Fruit fly (Drosophila melanogaster) whole organism, embryonic: ENCODE measurements around the gene mRpL15.

Source experiments
- CG10209 ChIP-seq: fragments of 200-800 bp; sonication (Bioruptor generic); optimal IDR thresholded peaks from 3 replicates; lab custom pipeline; 2017; ENCODE audit warnings: missing biosample characterization, mild to moderate bottlenecking, missing genetic modification characterization, missing genetic modification reagents
- CG11247 ChIP-seq: fragments of 200-800 bp; sonication (Bioruptor generic); IDR thresholded peaks from 2 replicates; pipeline ENCODE4 v1.3.6; 2022; ENCODE audit warnings: missing biosample characterization, missing genetic modification characterization
- CG11504 ChIP-seq: fragments of 200-800 bp; sonication (Bioruptor generic); optimal IDR thresholded peaks from 3 replicates; lab custom pipeline; 2019; ENCODE audit warnings: missing biosample characterization, mild to moderate bottlenecking, missing genetic modification characterization, moderate library complexity
- CG12299 ChIP-seq: fragments of 200-800 bp; sonication (Bioruptor generic); optimal IDR thresholded peaks from 2 replicates; lab custom pipeline; 2018; ENCODE audit warnings: missing biosample characterization, mild to moderate bottlenecking, missing genetic modification characterization
- CG12769 ChIP-seq: fragments of 200-800 bp; sonication (Bioruptor generic); optimal IDR thresholded peaks from 2 replicates; lab custom pipeline; 2019; ENCODE audit warnings: missing biosample characterization, mild to moderate bottlenecking, missing genetic modification characterization, moderate library complexity
- CG15479 ChIP-seq: fragments of 200-800 bp; sonication (Bioruptor generic); optimal IDR thresholded peaks from 3 replicates; lab custom pipeline; 2019; ENCODE audit warnings: missing biosample characterization, mild to moderate bottlenecking, missing genetic modification characterization, moderate library complexity
- CG15514 ChIP-seq: fragments of 200-800 bp; sonication (Bioruptor generic); optimal IDR thresholded peaks from 3 replicates; lab custom pipeline; 2017; ENCODE audit warnings: missing biosample characterization, missing genetic modification characterization, mild to moderate bottlenecking, moderate library complexity, missing genetic modification reagents
- CG17385 ChIP-seq: fragments of 200-800 bp; sonication (Bioruptor generic); optimal IDR thresholded peaks from 3 replicates; lab custom pipeline; 2018; ENCODE audit warnings: missing biosample characterization, mild to moderate bottlenecking, missing genetic modification characterization
- CG17612 ChIP-seq: fragments of 200-800 bp; sonication (Bioruptor generic); IDR thresholded peaks from 2 replicates; pipeline ENCODE4 v1.3.6; 2022; ENCODE audit warnings: missing biosample characterization, missing genetic modification characterization
- CG1832 ChIP-seq: fragments of 200-800 bp; sonication (Bioruptor generic); optimal IDR thresholded peaks from 2 replicates; lab custom pipeline; 2017; ENCODE audit warnings: missing biosample characterization, mild to moderate bottlenecking, missing genetic modification characterization, inconsistent platforms
- CG2116 ChIP-seq: fragments of 200-800 bp; sonication (Bioruptor generic); optimal IDR thresholded peaks from 3 replicates; lab custom pipeline; 2018; ENCODE audit warnings: missing biosample characterization, mild to moderate bottlenecking, missing genetic modification characterization
- CG30403 ChIP-seq: fragments of 200-800 bp; sonication (Bioruptor generic); optimal IDR thresholded peaks from 3 replicates; lab custom pipeline; 2016; ENCODE audit warnings: missing biosample characterization, missing genetic modification characterization
- CG3407 ChIP-seq: fragments of 200-800 bp; sonication (Bioruptor generic); optimal IDR thresholded peaks from 2 replicates; lab custom pipeline; 2018; ENCODE audit warnings: missing biosample characterization, mild to moderate bottlenecking, missing genetic modification characterization
- CG3847 ChIP-seq: fragments of 200-800 bp; sonication (Bioruptor generic); IDR thresholded peaks from 2 replicates; pipeline ENCODE4 v1.3.6; 2022; ENCODE audit warnings: missing biosample characterization, missing genetic modification characterization
- CG6175 ChIP-seq: fragments of 200-800 bp; sonication (Bioruptor generic); IDR thresholded peaks from 3 replicates; pipeline ENCODE4 v1.3.6; 2022; ENCODE audit warnings: missing biosample characterization, missing genetic modification characterization
- CG6254 ChIP-seq: fragments of 200-800 bp; sonication (Bioruptor generic); optimal IDR thresholded peaks from 3 replicates; lab custom pipeline; 2017; ENCODE audit warnings: mild to moderate bottlenecking, missing biosample characterization, missing genetic modification reagents, missing genetic modification characterization
- CG7745 ChIP-seq: fragments of 200-800 bp; sonication (Bioruptor generic); optimal IDR thresholded peaks from 2 replicates; lab custom pipeline; 2018; ENCODE audit warnings: missing biosample characterization, mild to moderate bottlenecking, missing genetic modification characterization, moderate library complexity
- CG7786 ChIP-seq: fragments of 200-800 bp; sonication (Bioruptor generic); optimal IDR thresholded peaks from 2 replicates; lab custom pipeline; 2016; ENCODE audit warnings: missing biosample characterization, missing genetic modification characterization
- CG7987 ChIP-seq: fragments of 200-800 bp; sonication (Bioruptor generic); optimal IDR thresholded peaks from 2 replicates; lab custom pipeline; 2018; ENCODE audit warnings: missing biosample characterization, mild to moderate bottlenecking, missing genetic modification characterization, moderate library complexity
- CG8290 ChIP-seq, 3 experiments: fragments of 200-800 bp; sonication (Bioruptor generic); optimal IDR thresholded peaks; 2 replicates each; lab custom pipeline; 2016 to 2019; ENCODE audit warnings: missing biosample characterization in 3 of 3, missing genetic modification characterization in 3 of 3, mild to moderate bottlenecking in 2 of 3, moderate library complexity in 1 of 3
- CG9797 ChIP-seq: fragments of 200-800 bp; sonication (Bioruptor generic); optimal IDR thresholded peaks from 3 replicates; lab custom pipeline; 2018; ENCODE audit warnings: missing biosample characterization, mild to moderate bottlenecking, missing genetic modification characterization
- Fer2 ChIP-seq: fragments of 200-800 bp; sonication (Bioruptor generic); optimal IDR thresholded peaks from 2 replicates; lab custom pipeline; 2018; ENCODE audit warnings: missing biosample characterization, mild to moderate bottlenecking, missing genetic modification characterization, moderate library complexity
- GATAe ChIP-seq: fragments of 200-800 bp; sonication (Bioruptor generic); conservative IDR thresholded peaks from 2 replicates; pipeline ENCODE4 v1.3.6; 2022; ENCODE audit warnings: missing biosample characterization, missing genetic modification characterization
- Hey ChIP-seq: fragments of 200-800 bp; sonication (Bioruptor generic); optimal IDR thresholded peaks from 3 replicates; lab custom pipeline; 2018; ENCODE audit warnings: missing biosample characterization, mild to moderate bottlenecking, missing genetic modification characterization
- Hr51 ChIP-seq, 2 experiments: fragments of 200-800 bp; sonication (Bioruptor generic); optimal IDR thresholded peaks; 2 replicates in 1 of 2; 3 replicates in 1 of 2; lab custom pipeline; 2016 to 2018; ENCODE audit warnings: missing biosample characterization in 2 of 2, missing genetic modification characterization in 2 of 2, mild to moderate bottlenecking in 1 of 2, moderate library complexity in 1 of 2
- Hsf ChIP-seq: fragments of 200-800 bp; sonication (Bioruptor generic); optimal IDR thresholded peaks from 3 replicates; lab custom pipeline; 2016; ENCODE audit warnings: missing biosample characterization, missing genetic modification characterization
- MTF-1 ChIP-seq: fragments of 200-800 bp; sonication (Bioruptor generic); optimal IDR thresholded peaks from 2 replicates; lab custom pipeline; 2018; ENCODE audit warnings: missing biosample characterization, mild to moderate bottlenecking, missing genetic modification characterization, borderline replicate concordance
- NC2β ChIP-seq: fragments of 200-800 bp; sonication (Bioruptor generic); optimal IDR thresholded peaks from 2 replicates; lab custom pipeline; 2016; ENCODE audit warnings: missing biosample characterization, missing genetic modification characterization
- Oli ChIP-seq: fragments of 200-800 bp; sonication (Bioruptor generic); optimal IDR thresholded peaks from 2 replicates; lab custom pipeline; 2018; ENCODE audit warnings: missing biosample characterization, mild to moderate bottlenecking, missing genetic modification characterization, moderate library complexity
- Ptx1 ChIP-seq: fragments of 200-800 bp; sonication (Bioruptor generic); IDR thresholded peaks from 2 replicates; pipeline ENCODE4 v1.3.6; 2022; ENCODE audit warnings: missing biosample characterization, missing genetic modification characterization
- Side ChIP-seq: fragments of 200-800 bp; sonication (Bioruptor generic); optimal IDR thresholded peaks from 2 replicates; lab custom pipeline; 2016; ENCODE audit warnings: missing biosample characterization, missing genetic modification characterization
- Sox100B ChIP-seq: fragments of 200-800 bp; sonication (Bioruptor generic); optimal IDR thresholded peaks from 3 replicates; lab custom pipeline; 2018; ENCODE audit warnings: missing biosample characterization, mild to moderate bottlenecking, missing genetic modification characterization
- ab ChIP-seq: fragments of 200-800 bp; sonication (Bioruptor generic); optimal IDR thresholded peaks from 2 replicates; lab custom pipeline; 2016; ENCODE audit warnings: missing biosample characterization, missing genetic modification characterization
- ac ChIP-seq: fragments of 200-800 bp; sonication (Bioruptor generic); optimal IDR thresholded peaks from 3 replicates; lab custom pipeline; 2017; ENCODE audit warnings: missing biosample characterization, mild to moderate bottlenecking, missing genetic modification characterization
- crp ChIP-seq, 2 experiments: fragments of 200-800 bp; sonication (Bioruptor generic); optimal IDR thresholded peaks; 2 replicates in 1 of 2; 3 replicates in 1 of 2; lab custom pipeline; 2017; ENCODE audit warnings: missing biosample characterization in 2 of 2, missing genetic modification characterization in 2 of 2, mild to moderate bottlenecking in 1 of 2, moderate library complexity in 1 of 2
- dmrt99B ChIP-seq: fragments of 200-800 bp; sonication (Bioruptor generic); optimal IDR thresholded peaks from 2 replicates; lab custom pipeline; 2018; ENCODE audit warnings: missing biosample characterization, mild to moderate bottlenecking, missing genetic modification characterization, moderate library complexity
- gro ChIP-seq: fragments of 200-800 bp; sonication (Bioruptor generic); optimal IDR thresholded peaks from 2 replicates; lab custom pipeline; 2016; ENCODE audit warnings: missing biosample characterization, missing genetic modification characterization
- gt ChIP-seq: fragments of 200-800 bp; sonication (Bioruptor generic); IDR thresholded peaks from 2 replicates; pipeline ENCODE4 v1.3.6; 2022; ENCODE audit warnings: missing biosample characterization, missing genetic modification characterization
- her ChIP-seq: fragments of 200-800 bp; sonication (Bioruptor generic); optimal IDR thresholded peaks from 2 replicates; lab custom pipeline; 2016; ENCODE audit warnings: missing biosample characterization, missing genetic modification characterization
- jumu ChIP-seq: fragments of 200-800 bp; sonication (Bioruptor generic); optimal IDR thresholded peaks from 3 replicates; lab custom pipeline; 2016; ENCODE audit warnings: missing biosample characterization, missing genetic modification characterization
- lola ChIP-seq, 3 experiments: fragments of >200 bp in 2 of 3; fragments of 200-800 bp in 1 of 3; sonication (Bioruptor generic) in 1 of 3; optimal IDR thresholded peaks; 2 replicates each; lab custom pipeline; 2017 to 2019; ENCODE audit warnings: missing biosample characterization in 3 of 3, missing genetic modification characterization in 3 of 3, mild to moderate bottlenecking in 1 of 3, moderate library complexity in 1 of 3
- oc ChIP-seq: fragments of 200-800 bp; sonication (Bioruptor generic); optimal IDR thresholded peaks from 2 replicates; lab custom pipeline; 2018; ENCODE audit warnings: missing biosample characterization, mild to moderate bottlenecking, missing genetic modification characterization, moderate library complexity
- pan ChIP-seq, 4 experiments: fragments of >200 bp in 3 of 4; fragments of 200-800 bp in 1 of 4; sonication (Bioruptor generic) in 1 of 4; optimal IDR thresholded peaks in 3 of 4; IDR thresholded peaks in 1 of 4; 2 replicates each; pipeline versions ENCODE4 v1.3.6 to Lab custom; 2017 to 2022; ENCODE audit warnings: missing biosample characterization in 2 of 4, missing genetic modification characterization in 2 of 4, mixed read lengths in 1 of 4
- rib ChIP-seq: fragments of 200-800 bp; sonication (Bioruptor generic); IDR thresholded peaks from 2 replicates; pipeline ENCODE4 v1.3.6; 2022; ENCODE audit warnings: missing biosample characterization, missing genetic modification characterization
- row ChIP-seq: fragments of 200-800 bp; sonication (Bioruptor generic); IDR thresholded peaks from 3 replicates; pipeline ENCODE4 v1.3.6; 2022; ENCODE audit warnings: missing biosample characterization, missing genetic modification characterization
- sd ChIP-seq: fragments of 200-800 bp; sonication (Bioruptor generic); optimal IDR thresholded peaks from 3 replicates; lab custom pipeline; 2018; ENCODE audit warnings: missing biosample characterization, mild to moderate bottlenecking, missing genetic modification characterization, moderate library complexity
- sisA ChIP-seq: fragments of 200-800 bp; sonication (Bioruptor generic); IDR thresholded peaks from 2 replicates; pipeline ENCODE4 v1.3.6; 2022; ENCODE audit warnings: missing biosample characterization, missing genetic modification characterization
- vvl ChIP-seq: fragments of 200-800 bp; sonication (Bioruptor generic); IDR thresholded peaks from 2 replicates; pipeline ENCODE4 v1.3.6; 2022; ENCODE audit warnings: missing biosample characterization, missing genetic modification characterization
- zf30C ChIP-seq: fragments of 200-800 bp; sonication (Bioruptor generic); optimal IDR thresholded peaks from 3 replicates; lab custom pipeline; 2018; ENCODE audit warnings: missing biosample characterization, mild to moderate bottlenecking, missing genetic modification characterization

Gene mRpL15

dm6 chr3L:20388983-20389382 is 47.0 kb downstream of the mRpL15 start (continued):
- peak; percentile 6 for TF ChIP-seq NC2β (GFP tag; lab: Kevin White, UChicago)
- TF ChIP-seq pan (optimal IDR thresholded peaks at IDR 0.05; lab: Kevin White, UChicago): no peak
- TF ChIP-seq pan (GFP tag; optimal IDR thresholded peaks at IDR 0.05 in 1 of 2, IDR thresholded peaks at IDR 0.05 in 1 of 2): peak in 1 of 2 experiments; percentile 56
- peak in 1 of 2 experiments; percentile 50 for TF ChIP-seq Hr51 (GFP tag; optimal IDR thresholded peaks at IDR 0.05; lab: Kevin White, UChicago)
- no peak for TF ChIP-seq CG3847 (GFP tag; lab: Robert Waterston, UW)
- no peak for TF ChIP-seq CG6254
- 0 out of 2 replicates have a peak, but pooled peaks have one; percentile 19 for TF ChIP-seq sisA
- no peak for TF ChIP-seq CG8290 (GFP tag; optimal IDR thresholded peaks at IDR 0.05; lab: Kevin White, UChicago)
- TF ChIP-seq CG8290 (tag; optimal IDR thresholded peaks at IDR 0.05; lab: Kevin White, UChicago): peak in 1 of 2 experiments; percentile 85
- peak; percentile 13 for TF ChIP-seq CG17385 (GFP tag; lab: Kevin White, UChicago)
- TF ChIP-seq CG15514: peak; percentile 40
- no peak for TF ChIP-seq crp (GFP tag; optimal IDR thresholded peaks at IDR 0.05; lab: Kevin White, UChicago)
- TF ChIP-seq her (GFP tag; lab: Kevin White, UChicago): peak; percentile 57
- peak; percentile 63 for TF ChIP-seq row (GFP tag; lab: Robert Waterston, UW)
- TF ChIP-seq Hey (tag; lab: Kevin White, UChicago): peak; percentile 21
- no peak for TF ChIP-seq CG6175
- no peak for TF ChIP-seq Fer2
- TF ChIP-seq MTF-1 (GFP tag; lab: Kevin White, UChicago): no peak
- peak; percentile 33 for TF ChIP-seq Hsf (GFP tag; lab: Kevin White, UChicago)
- TF ChIP-seq GATAe (GFP tag; lab: Robert Waterston, UW): peak; percentile 58
- TF ChIP-seq Sox100B (GFP tag; lab: Kevin White, UChicago): no peak
- TF ChIP-seq CG17612 (GFP tag; lab: Robert Waterston, UW): no peak
- peak; percentile 16 for TF ChIP-seq jumu
- peak; percentile 87 for TF ChIP-seq CG12769 (tag; lab: Kevin White, UChicago)
- TF ChIP-seq ab (GFP tag; lab: Kevin White, UChicago): no peak
- no peak for TF ChIP-seq CG9797 (GFP tag; lab: Kevin White, UChicago)
- TF ChIP-seq CG12299: no peak
- TF ChIP-seq sd (tag; lab: Kevin White, UChicago): peak; percentile 72
- TF ChIP-seq CG1832 (GFP tag; lab: Kevin White, UChicago): no peak
- TF ChIP-seq vvl (GFP tag; lab: Robert Waterston, UW): peak; percentile 69
- peak; percentile 31 for TF ChIP-seq CG7786
- 0 out of 2 replicates have a peak, but pooled peaks have one; percentile 19 for TF ChIP-seq rib (GFP tag; lab: Robert Waterston, UW)
- TF ChIP-seq CG2116 (GFP tag; lab: Kevin White, UChicago): no peak
- TF ChIP-seq CG10209 (GFP tag; lab: Kevin White, UChicago): peak; percentile 28
- peak; percentile 11 for TF ChIP-seq Side (GFP tag; lab: Kevin White, UChicago)
- peak; percentile 30 for TF ChIP-seq Oli (tag; lab: Kevin White, UChicago)
- no peak for TF ChIP-seq gt (GFP tag; lab: Robert Waterston, UW)
- no peak for TF ChIP-seq CG11247 (GFP tag; lab: Robert Waterston, UW)
- TF ChIP-seq gro (GFP tag; lab: Kevin White, UChicago): peak; percentile 73
- peak; percentile 28 for TF ChIP-seq CG7987 (GFP tag; lab: Kevin White, UChicago)
- no peak for TF ChIP-seq ac (GFP tag; lab: Kevin White, UChicago)
- TF ChIP-seq Ptx1 (GFP tag; lab: Robert Waterston, UW): peak; percentile 57
- no peak for TF ChIP-seq oc (tag; lab: Kevin White, UChicago)
- TF ChIP-seq dmrt99B (tag; lab: Kevin White, UChicago): peak; percentile 38
- TF ChIP-seq CG7745 (tag; lab: Kevin White, UChicago): no peak
- no peak for TF ChIP-seq CG3407 (GFP tag; lab: Kevin White, UChicago)
- peak; percentile 43 for TF ChIP-seq CG11504
- peak; percentile 69 for TF ChIP-seq zf30C (GFP tag; lab: Kevin White, UChicago)
- TF ChIP-seq CG15479 (GFP tag; lab: Kevin White, UChicago): peak; percentile 26
- TF ChIP-seq CG30403 (GFP tag; lab: Kevin White, UChicago): peak; percentile 31
- no peak for TF ChIP-seq lola (GFP tag; optimal IDR thresholded peaks at IDR 0.05; lab: Kevin White, UChicago)
